Comparison of ENCODE assay signal across 1 fruit fly cellular context in genomic region chr3L:5987637-5988036, dm6.
TF ChIP-seq lines count a peak whose summit lies in the region.

No protein-coding gene starts in this region.

TF ChIP-seq in whole organism, embryonic, 481 proteins besides CTCF, POLR2A, EP300 and RAD21 (continued from another document):
- TF ChIP-seq CG3838 (GFP tag; optimal IDR thresholded peaks at IDR 0.05; lab: Kevin White, UChicago) (no peak), esg (GFP tag; conservative IDR thresholded peaks at IDR 0.05; lab: Robert Waterston, UW) (no peak), CG7839 (tag; optimal IDR thresholded peaks at IDR 0.05; lab: Kevin White, UChicago) (peak; percentile 56), bcd (GFP tag; optimal IDR thresholded peaks at IDR 0.05; lab: Kevin White, UChicago) (peak; percentile 22), gsb-n (tag; optimal IDR thresholded peaks at IDR 0.05; lab: Kevin White, UChicago) (peak; percentile 25), CG6813 (GFP tag; optimal IDR thresholded peaks at IDR 0.05; lab: Kevin White, UChicago) (peak; percentile 6), nerfin-1 (tag; optimal IDR thresholded peaks at IDR 0.05; lab: Kevin White, UChicago) (peak; percentile 66), dpn (GFP tag; optimal IDR thresholded peaks at IDR 0.05; lab: Kevin White, UChicago) (peak in 1 of 2 experiments; percentile 29), ap (GFP tag; IDR thresholded peaks at IDR 0.05; lab: Robert Waterston, UW) (0 out of 2 replicates have a peak, but pooled peaks have one; percentile 26), CG1233 (GFP tag; optimal IDR thresholded peaks at IDR 0.05; lab: Kevin White, UChicago) (peak; percentile 43), HLH3B (GFP tag; IDR thresholded peaks at IDR 0.05; lab: Robert Waterston, UW) (0 out of 2 replicates have a peak, but pooled peaks have one; percentile 43), ind (GFP tag; optimal IDR thresholded peaks at IDR 0.05; lab: Kevin White, UChicago) (no peak), CG2120 (GFP tag; optimal IDR thresholded peaks at IDR 0.05; lab: Kevin White, UChicago) (no peak), Atf-2 (GFP tag; optimal IDR thresholded peaks at IDR 0.05; lab: Kevin White, UChicago) (peak; percentile 33), CG11398 (GFP tag; optimal IDR thresholded peaks at IDR 0.05; lab: Kevin White, UChicago) (peak; percentile 24), Gsc (GFP tag; IDR thresholded peaks at IDR 0.05; lab: Robert Waterston, UW) (peak; percentile 50; the same call in 1 of the 2 replicates), CG10267 (tag; optimal IDR thresholded peaks at IDR 0.05; lab: Kevin White, UChicago) (peak; percentile 73), CG8478 (optimal IDR thresholded peaks at IDR 0.05; lab: Kevin White, UChicago) (no peak), Fer1 (GFP tag; optimal IDR thresholded peaks at IDR 0.05; lab: Kevin White, UChicago) (no peak), phol (tag; optimal IDR thresholded peaks at IDR 0.05; lab: Kevin White, UChicago) (peak; percentile 63), CG9727 (GFP tag; optimal IDR thresholded peaks at IDR 0.05; lab: Kevin White, UChicago) (peak; percentile 68), row (GFP tag; IDR thresholded peaks at IDR 0.05; lab: Robert Waterston, UW) (peak; percentile 67), CG6683 (GFP tag; optimal IDR thresholded peaks at IDR 0.05; lab: Kevin White, UChicago) (no peak), CG8944 (GFP tag; optimal IDR thresholded peaks at IDR 0.05; lab: Kevin White, UChicago) (peak; percentile 10), zen (tag; optimal IDR thresholded peaks at IDR 0.05; lab: Kevin White, UChicago) (peak; percentile 47), CG9797 (GFP tag; optimal IDR thresholded peaks at IDR 0.05; lab: Kevin White, UChicago) (no peak), dmrt11E (tag; optimal IDR thresholded peaks at IDR 0.05; lab: Kevin White, UChicago) (peak; percentile 85), CG1603 (tag; optimal IDR thresholded peaks at IDR 0.05; lab: Kevin White, UChicago) (peak; percentile 60), tap (tag; optimal IDR thresholded peaks at IDR 0.05; lab: Kevin White, UChicago) (peak; percentile 24), maf-S (GFP tag; optimal IDR thresholded peaks at IDR 0.05; lab: Kevin White, UChicago) (no peak), CG10209 (GFP tag; optimal IDR thresholded peaks at IDR 0.05; lab: Kevin White, UChicago) (peak; percentile 52), insv (GFP tag; optimal IDR thresholded peaks at IDR 0.05; lab: Kevin White, UChicago) (no peak), eve (GFP tag; optimal IDR thresholded peaks at IDR 0.05; lab: Kevin White, UChicago) (peak in 1 of 2 experiments; percentile 55), CG18764 (GFP tag; optimal IDR thresholded peaks at IDR 0.05; lab: Kevin White, UChicago) (no peak), otp (GFP tag; IDR thresholded peaks at IDR 0.05; lab: Robert Waterston, UW) (0 out of 3 replicates have a peak, but pooled peaks have one; percentile 37), fd96Cb (tag; optimal IDR thresholded peaks at IDR 0.05; lab: Kevin White, UChicago) (peak; percentile 57), pfk (GFP tag; optimal IDR thresholded peaks at IDR 0.05; lab: Kevin White, UChicago) (no peak), CG6272 (GFP tag; IDR thresholded peaks at IDR 0.05; lab: Robert Waterston, UW) (no peak), ken (GFP tag; IDR thresholded peaks at IDR 0.05; lab: Robert Waterston, UW) (no peak), onecut (GFP tag; IDR thresholded peaks at IDR 0.05; lab: Robert Waterston, UW) (peak; percentile 62; the same call in 1 of the 2 replicates), lilli (GFP tag; optimal IDR thresholded peaks at IDR 0.05; lab: Kevin White, UChicago) (peak; percentile 26), YL-1 (GFP tag; optimal IDR thresholded peaks at IDR 0.05; lab: Kevin White, UChicago) (no peak), CG2202 (tag; optimal IDR thresholded peaks at IDR 0.05; lab: Kevin White, UChicago) (peak; percentile 24), chn (GFP tag; optimal IDR thresholded peaks at IDR 0.05; lab: Kevin White, UChicago) (peak; percentile 51), CG18262 (tag; optimal IDR thresholded peaks at IDR 0.05; lab: Kevin White, UChicago) (peak; percentile 82), CG1024 (GFP tag; IDR thresholded peaks at IDR 0.05; lab: Robert Waterston, UW) (no peak), Nf-YC (tag; optimal IDR thresholded peaks at IDR 0.05; lab: Kevin White, UChicago) (no peak), H2.0 (GFP tag; IDR thresholded peaks at IDR 0.05; lab: Robert Waterston, UW) (0 out of 2 replicates have a peak, but pooled peaks have one; percentile 15), CG10959 (GFP tag; IDR thresholded peaks at IDR 0.05; lab: Robert Waterston, UW) (peak; percentile 75), sisA (GFP tag; IDR thresholded peaks at IDR 0.05; lab: Robert Waterston, UW) (peak; percentile 60), NC2α (GFP tag; optimal IDR thresholded peaks at IDR 0.05; lab: Kevin White, UChicago) (peak; percentile 31), CG17829 (tag; optimal IDR thresholded peaks at IDR 0.05; lab: Kevin White, UChicago) (peak; percentile 81), Camta (GFP tag; optimal IDR thresholded peaks at IDR 0.05; lab: Kevin White, UChicago) (peak; percentile 55), Eip74EF (GFP tag; optimal IDR thresholded peaks at IDR 0.05; lab: Kevin White, UChicago) (no peak), CG1529 (GFP tag; optimal IDR thresholded peaks at IDR 0.05; lab: Kevin White, UChicago) (peak; percentile 57), NK7.1 (GFP tag; optimal IDR thresholded peaks at IDR 0.05; lab: Kevin White, UChicago) (no peak), CG6689 (GFP tag; IDR thresholded peaks at IDR 0.05; lab: Robert Waterston, UW) (peak; percentile 69), CG2875 (GFP tag; optimal IDR thresholded peaks at IDR 0.05; lab: Kevin White, UChicago) (peak; percentile 32), ranshi (GFP tag; IDR thresholded peaks at IDR 0.05; lab: Robert Waterston, UW) (no peak), Sox102F (GFP tag; optimal IDR thresholded peaks at IDR 0.05; lab: Kevin White, UChicago) (peak; percentile 32), Mes4 (GFP tag; optimal IDR thresholded peaks at IDR 0.05; lab: Kevin White, UChicago) (peak; percentile 51), CG16815 (GFP tag; optimal IDR thresholded peaks at IDR 0.05; lab: Kevin White, UChicago) (peak; percentile 50), ewg (GFP tag; optimal IDR thresholded peaks at IDR 0.05; lab: Kevin White, UChicago) (peak; percentile 29), CG30431 (GFP tag; optimal IDR thresholded peaks at IDR 0.05; lab: Kevin White, UChicago) (peak; percentile 49), CG10979 (tag; optimal IDR thresholded peaks at IDR 0.05; lab: Kevin White, UChicago) (peak; percentile 82), CG15514 (GFP tag; optimal IDR thresholded peaks at IDR 0.05; lab: Kevin White, UChicago) (no peak), GATAe (GFP tag; conservative IDR thresholded peaks at IDR 0.05; lab: Robert Waterston, UW) (no peak), ssp (GFP tag; IDR thresholded peaks at IDR 0.05; lab: Robert Waterston, UW) (peak; percentile 22; the same call in 1 of the 2 replicates), Ets65A (GFP tag; lab: Kevin White, UChicago) (peak; percentile 83), seq (GFP tag; IDR thresholded peaks at IDR 0.05; lab: Robert Waterston, UW) (no peak), CG30403 (GFP tag; optimal IDR thresholded peaks at IDR 0.05; lab: Kevin White, UChicago) (peak; percentile 38), HLHmδ (GFP tag; optimal IDR thresholded peaks at IDR 0.05; lab: Kevin White, UChicago) (no peak), CG5245 (GFP tag; optimal IDR thresholded peaks at IDR 0.05; lab: Kevin White, UChicago) (peak; percentile 14), sob (GFP tag; IDR thresholded peaks at IDR 0.05; lab: Robert Waterston, UW) (no peak), twi (tag; optimal IDR thresholded peaks at IDR 0.05; lab: Kevin White, UChicago) (peak; percentile 21), CrebB (tag; optimal IDR thresholded peaks at IDR 0.05; lab: Kevin White, UChicago) (no peak), Six4 (GFP tag; optimal IDR thresholded peaks at IDR 0.05; lab: Kevin White, UChicago) (peak; percentile 52), Doc2 (GFP tag; IDR thresholded peaks at IDR 0.05; lab: Robert Waterston, UW) (no peak), CG14860 (GFP tag; IDR thresholded peaks at IDR 0.05; lab: Robert Waterston, UW; ENCODE audit: partially characterized antibody) (no peak), dimm (GFP tag; IDR thresholded peaks at IDR 0.05; lab: Robert Waterston, UW) (0 out of 2 replicates have a peak, but pooled peaks have one; percentile 4), pnt (GFP tag; optimal IDR thresholded peaks at IDR 0.05; lab: Kevin White, UChicago) (peak; percentile 51), HHEX (GFP tag; optimal IDR thresholded peaks at IDR 0.05; lab: Kevin White, UChicago) (peak; percentile 21), Gug (GFP tag; IDR thresholded peaks at IDR 0.05; lab: Robert Waterston, UW) (0 out of 4 replicates have a peak, but pooled peaks have one; percentile 14), CG12391 (tag; optimal IDR thresholded peaks at IDR 0.05; lab: Kevin White, UChicago) (peak; percentile 67), CG31365 (tag; optimal IDR thresholded peaks at IDR 0.05; lab: Kevin White, UChicago) (no peak), CG11504 (tag; optimal IDR thresholded peaks at IDR 0.05; lab: Kevin White, UChicago) (peak; percentile 61), kah (GFP tag; optimal IDR thresholded peaks at IDR 0.05; lab: Kevin White, UChicago) (peak; percentile 42), HLH4C (GFP tag; IDR thresholded peaks at IDR 0.05; lab: Robert Waterston, UW; ENCODE audit: partially characterized antibody) (no peak), zfh1 (GFP tag; IDR thresholded peaks at IDR 0.05; lab: Robert Waterston, UW) (peak; percentile 81), CG6654 (GFP tag; optimal IDR thresholded peaks at IDR 0.05; lab: Kevin White, UChicago) (peak; percentile 18), CG7372 (GFP tag; IDR thresholded peaks at IDR 0.05; lab: Robert Waterston, UW) (peak; percentile 22; the same call in 1 of the 2 replicates), lmd (GFP tag; IDR thresholded peaks at IDR 0.05; lab: Robert Waterston, UW) (peak; percentile 34; the same call in 1 of the 2 replicates), CG34422 (GFP tag; IDR thresholded peaks at IDR 0.05; lab: Robert Waterston, UW) (no peak), CG15073 (GFP tag; optimal IDR thresholded peaks at IDR 0.05; lab: Kevin White, UChicago) (no peak), CG31388 (GFP tag; optimal IDR thresholded peaks at IDR 0.05; lab: Kevin White, UChicago) (no peak), bsh (GFP tag; optimal IDR thresholded peaks at IDR 0.05; lab: Kevin White, UChicago) (peak in 1 of 2 experiments; percentile 78), az2 (GFP tag; optimal IDR thresholded peaks at IDR 0.05; lab: Kevin White, UChicago) (peak; percentile 58), Dad (GFP tag; optimal IDR thresholded peaks at IDR 0.05; lab: Kevin White, UChicago) (no peak), CG12236 (GFP tag; optimal IDR thresholded peaks at IDR 0.05; lab: Kevin White, UChicago) (peak; percentile 36), Optix (GFP tag; IDR thresholded peaks at IDR 0.05; lab: Robert Waterston, UW) (peak; percentile 68; the same call in 2 of the 3 replicates), CG18619 (GFP tag; optimal IDR thresholded peaks at IDR 0.05; lab: Kevin White, UChicago) (peak; percentile 16), Sry-β (GFP tag; optimal IDR thresholded peaks at IDR 0.05; lab: Kevin White, UChicago) (no peak), fd102C (GFP tag; optimal IDR thresholded peaks at IDR 0.05; lab: Kevin White, UChicago) (peak; percentile 11), Chrac-16 (GFP tag; optimal IDR thresholded peaks at IDR 0.05; lab: Kevin White, UChicago) (peak; percentile 53), ems (GFP tag; optimal IDR thresholded peaks at IDR 0.05; lab: Kevin White, UChicago) (peak; percentile 22), CG12155 (GFP tag; optimal IDR thresholded peaks at IDR 0.05; lab: Kevin White, UChicago) (peak; percentile 20), CG13624 (GFP tag; optimal IDR thresholded peaks at IDR 0.05; lab: Kevin White, UChicago) (no peak), CG1792 (GFP tag; optimal IDR thresholded peaks at IDR 0.05; lab: Kevin White, UChicago) (no peak), CG9609 (GFP tag; optimal IDR thresholded peaks at IDR 0.05; lab: Kevin White, UChicago) (peak; percentile 24), grau (tag; optimal IDR thresholded peaks at IDR 0.05; lab: Kevin White, UChicago) (peak; percentile 51), chinmo (GFP tag; IDR thresholded peaks at IDR 0.05; lab: Robert Waterston, UW; ENCODE audit: partially characterized antibody) (no peak)
